Fruit fly (Drosophila melanogaster): ENCODE measurements around the gene Phlpp.

The Phlpp gene

dm6 chr2L:19022221-19022516 is 36.8 kb upstream of the Phlpp start, which contains the start of gene CG15172:
TSS of gene CG15172 (plus strand) at chr2L:19022417.
- no peak for TF ChIP-seq Rel (GFP tag; optimal IDR thresholded peaks at IDR 0.05)
- no peak for TF ChIP-seq Rel (tag; optimal IDR thresholded peaks at IDR 0.05)
- no peak for TF ChIP-seq br (GFP tag; optimal IDR thresholded peaks at IDR 0.05)
- TF ChIP-seq fru (GFP tag; optimal IDR thresholded peaks at IDR 0.05), result no peak
- no peak for TF ChIP-seq rgr (GFP tag; optimal IDR thresholded peaks at IDR 0.05)
- TF ChIP-seq Hnf4 (GFP tag; optimal IDR thresholded peaks at IDR 0.05), result no peak
- no peak for TF ChIP-seq lola (GFP tag; optimal IDR thresholded peaks at IDR 0.05)
- no peak for TF ChIP-seq Vsx2 (GFP tag; optimal IDR thresholded peaks at IDR 0.05; ENCODE audit: partially characterized antibody)
- TF ChIP-seq Dfd (GFP tag; optimal IDR thresholded peaks at IDR 0.05), result no peak

DNA sequence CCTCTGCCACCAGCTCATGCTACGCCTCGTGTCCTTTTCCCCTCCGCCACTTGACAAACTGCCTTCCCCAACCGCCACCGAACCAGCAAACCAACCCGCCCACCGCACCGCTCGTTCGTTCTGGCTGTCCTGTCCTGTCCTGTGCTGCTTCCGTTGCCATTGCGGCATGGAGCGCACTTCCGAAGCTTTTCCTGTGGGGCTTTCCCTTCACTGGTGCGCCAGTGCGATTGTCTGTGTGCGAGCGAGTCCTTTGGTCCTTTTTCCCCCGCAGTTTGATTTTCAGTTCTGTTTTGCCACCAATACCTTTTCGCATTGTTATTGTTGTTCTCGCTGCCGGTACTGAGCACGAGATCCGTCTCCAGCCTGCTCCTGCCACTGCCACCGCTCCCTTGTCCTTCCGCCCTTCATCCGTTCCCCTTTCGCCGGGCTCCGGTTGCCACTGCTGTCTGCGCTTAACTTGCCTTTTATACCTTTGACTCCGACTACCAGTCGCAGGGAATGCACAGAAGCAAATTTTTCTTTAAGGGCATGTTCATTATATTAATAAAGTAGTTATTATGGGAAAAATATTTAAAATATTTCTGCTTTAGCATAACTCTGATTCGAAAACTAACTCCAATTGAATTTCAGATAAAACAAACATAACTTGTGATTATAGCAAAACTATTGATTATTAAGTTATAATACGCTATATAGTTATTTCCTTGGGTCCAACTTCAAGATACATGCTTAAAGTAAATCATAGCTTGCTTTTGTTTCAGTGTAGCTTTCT is 34.8 kb upstream of the Phlpp start:
- TF ChIP-seq foxo (GFP tag; optimal IDR thresholded peaks at IDR 0.05), result peak in 1 of 2 experiments; percentile 69
- TF ChIP-seq Jra (GFP tag; optimal IDR thresholded peaks at IDR 0.05), result no peak
- TF ChIP-seq tai (GFP tag; optimal IDR thresholded peaks at IDR 0.05), result no peak
- TF ChIP-seq Rel (GFP tag; optimal IDR thresholded peaks at IDR 0.05), result no peak
- peak; percentile 5 for TF ChIP-seq Rel (tag; optimal IDR thresholded peaks at IDR 0.05)
- no peak for TF ChIP-seq Hnf4 (GFP tag; optimal IDR thresholded peaks at IDR 0.05)
- TF ChIP-seq CrebA (GFP tag; optimal IDR thresholded peaks at IDR 0.05; ENCODE audit: borderline replicate concordance), result no peak
- TF ChIP-seq usp (GFP tag; optimal IDR thresholded peaks at IDR 0.05), result no peak
- no peak for TF ChIP-seq N (GFP tag; optimal IDR thresholded peaks at IDR 0.05)
- no peak for TF ChIP-seq Hr78 (GFP tag; optimal IDR thresholded peaks at IDR 0.05)
- TF ChIP-seq OdsH (GFP tag; optimal IDR thresholded peaks at IDR 0.05), result peak; percentile 41
- no peak for TF ChIP-seq dsf (GFP tag; optimal IDR thresholded peaks at IDR 0.05; ENCODE audit: borderline replicate concordance)
- no peak for TF ChIP-seq Dfd (GFP tag; optimal IDR thresholded peaks at IDR 0.05)
- TF ChIP-seq GATAd (GFP tag; optimal IDR thresholded peaks at IDR 0.05), result no peak
- no peak for TF ChIP-seq Mio (GFP tag; optimal IDR thresholded peaks at IDR 0.05)
- TF ChIP-seq rgr (GFP tag; optimal IDR thresholded peaks at IDR 0.05), result peak; percentile 52
- peak; percentile 9 for TF ChIP-seq sv (GFP tag; optimal IDR thresholded peaks at IDR 0.05)
- TF ChIP-seq HLH106 (tag; optimal IDR thresholded peaks at IDR 0.05), result peak; percentile 76
- TF ChIP-seq brk (GFP tag; optimal IDR thresholded peaks at IDR 0.05), result no peak
- no peak for TF ChIP-seq sage (GFP tag; optimal IDR thresholded peaks at IDR 0.05)
- no peak for TF ChIP-seq jim (GFP tag; optimal IDR thresholded peaks at IDR 0.05)
- peak; percentile 51 for TF ChIP-seq CG9705 (GFP tag; optimal IDR thresholded peaks at IDR 0.05)
- TF ChIP-seq woc (GFP tag; optimal IDR thresholded peaks at IDR 0.05), result no peak
- peak; percentile 60 for TF ChIP-seq h (GFP tag; optimal IDR thresholded peaks at IDR 0.05)
- peak; percentile 49 for TF ChIP-seq dmrt93B (GFP tag; optimal IDR thresholded peaks at IDR 0.05)
- TF ChIP-seq fru (GFP tag; optimal IDR thresholded peaks at IDR 0.05), result peak; percentile 61
- peak; percentile 51 for TF ChIP-seq ey (GFP tag; optimal IDR thresholded peaks at IDR 0.05)
- TF ChIP-seq psq (GFP tag; optimal IDR thresholded peaks at IDR 0.05), result peak; percentile 56
- no peak for TF ChIP-seq pan (optimal IDR thresholded peaks at IDR 0.05)
- no peak for TF ChIP-seq lola (GFP tag; optimal IDR thresholded peaks at IDR 0.05)
- no peak for TF ChIP-seq Myc (optimal IDR thresholded peaks at IDR 0.05)
- TF ChIP-seq Dif (GFP tag; optimal IDR thresholded peaks at IDR 0.05; ENCODE audit: partially characterized antibody), result no peak
- no peak for TF ChIP-seq CG32264 (GFP tag; optimal IDR thresholded peaks at IDR 0.05)
- TF ChIP-seq Vsx2 (GFP tag; optimal IDR thresholded peaks at IDR 0.05; ENCODE audit: partially characterized antibody), result no peak
- peak; percentile 78 for TF ChIP-seq Sp1 (GFP tag; optimal IDR thresholded peaks at IDR 0.05)
- no peak for TF ChIP-seq dl (GFP tag; optimal IDR thresholded peaks at IDR 0.05; ENCODE audit: insufficient read depth in 1 of 2, partially characterized antibody in 2 of 2)
- TF ChIP-seq Hr83 (GFP tag; optimal IDR thresholded peaks at IDR 0.05; ENCODE audit: poor library complexity, severe bottlenecking), result no peak
- no peak for TF ChIP-seq Abd-B (GFP tag; optimal IDR thresholded peaks at IDR 0.05)
- TF ChIP-seq br (GFP tag; optimal IDR thresholded peaks at IDR 0.05), result peak; percentile 24

DNA sequence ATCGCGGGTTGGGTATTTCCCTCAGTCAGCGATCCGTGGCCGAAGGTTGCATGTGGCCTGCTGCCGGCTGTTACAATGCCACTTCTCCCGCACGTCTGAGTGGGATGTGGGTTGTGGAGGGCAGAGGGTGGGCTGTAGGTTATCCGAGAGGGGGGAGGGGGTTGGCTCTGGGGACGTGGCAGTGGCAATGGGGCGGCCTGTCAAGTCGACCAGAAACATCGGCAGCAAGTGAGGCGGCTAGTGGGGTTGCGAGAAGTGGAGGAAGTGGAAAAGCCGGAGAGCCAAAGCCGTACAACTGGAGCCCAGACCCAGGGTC is 34.2 kb upstream of the Phlpp start:
- no peak for TF ChIP-seq CG32264 (GFP tag; optimal IDR thresholded peaks at IDR 0.05)
- no peak for TF ChIP-seq ey (GFP tag; optimal IDR thresholded peaks at IDR 0.05)
- TF ChIP-seq Abd-B (GFP tag; optimal IDR thresholded peaks at IDR 0.05), result no peak
- TF ChIP-seq Rel (GFP tag; optimal IDR thresholded peaks at IDR 0.05), result no peak
- no peak for TF ChIP-seq Rel (tag; optimal IDR thresholded peaks at IDR 0.05)
- no peak for TF ChIP-seq br (GFP tag; optimal IDR thresholded peaks at IDR 0.05)
- TF ChIP-seq HLH106 (tag; optimal IDR thresholded peaks at IDR 0.05), result no peak
- TF ChIP-seq h (GFP tag; optimal IDR thresholded peaks at IDR 0.05), result no peak
- no peak for TF ChIP-seq lola (GFP tag; optimal IDR thresholded peaks at IDR 0.05)
- TF ChIP-seq fru (GFP tag; optimal IDR thresholded peaks at IDR 0.05), result no peak
- no peak for TF ChIP-seq sv (GFP tag; optimal IDR thresholded peaks at IDR 0.05)
- no peak for TF ChIP-seq pan (optimal IDR thresholded peaks at IDR 0.05)
